Worm (Caenorhabditis elegans) whole organism, midembryonic: ENCODE measurements around the gene srz-105.

ENCODE experiments used
- T22C8.4 ChIP-seq: fragments of 200-800 bp; sonication (Bioruptor generic); IDR thresholded peaks from 2 replicates; pipeline ENCODE4 v1.3.6; 2022; ENCODE audit warnings: missing genetic modification characterization, missing compliant biosample characterization
- cog-1 ChIP-seq: sonication (generic microtip); optimal IDR thresholded peaks from 2 replicates; lab custom pipeline; 2016; ENCODE audit warnings: missing genetic modification characterization, missing compliant biosample characterization
- flt-1 ChIP-seq: fragments of 200-800 bp; sonication (Bioruptor generic); IDR thresholded peaks from 2 replicates; pipeline ENCODE4 v1.3.6; 2022; ENCODE audit warnings: missing genetic modification characterization, missing compliant biosample characterization
- klf-2 ChIP-seq: fragments of 200-800 bp; sonication (Bioruptor generic); conservative IDR thresholded peaks from 2 replicates; pipeline ENCODE4 v1.3.6; 2022; ENCODE audit warnings: missing genetic modification reagents, missing genetic modification characterization, missing compliant biosample characterization
- med-1 ChIP-seq: sonication (generic microtip); optimal IDR thresholded peaks from 2 replicates; lab custom pipeline; 2017; ENCODE audit warnings: missing genetic modification characterization, mild to moderate bottlenecking, missing compliant biosample characterization, antibody characterized with exemption, missing genetic modification reagents; ENCODE audit not compliant: insufficient read depth
- ref-1 ChIP-seq: fragments of 200-800 bp; sonication (Bioruptor generic); conservative IDR thresholded peaks from 2 replicates; pipeline ENCODE4 v1.3.6; 2022; ENCODE audit warnings: missing genetic modification reagents, missing genetic modification characterization, missing compliant biosample characterization
- tab-1 ChIP-seq: fragments of 200-800 bp; sonication (Bioruptor generic); IDR thresholded peaks from 2 replicates; pipeline ENCODE4 v1.3.6; 2022; ENCODE audit warnings: missing genetic modification characterization, missing compliant biosample characterization
- ztf-23 ChIP-seq: fragments of 200-800 bp; sonication (Bioruptor generic); IDR thresholded peaks from 2 replicates; pipeline ENCODE4 v1.3.6; 2022; ENCODE audit warnings: missing genetic modification reagents, missing genetic modification characterization, missing compliant biosample characterization
- ztf-29 ChIP-seq: fragments of 200-800 bp; sonication (Bioruptor generic); IDR thresholded peaks from 2 replicates; pipeline ENCODE4 v1.3.6; 2022; ENCODE audit warnings: missing genetic modification reagents, missing genetic modification characterization, missing compliant biosample characterization

Gene srz-105

DNA sequence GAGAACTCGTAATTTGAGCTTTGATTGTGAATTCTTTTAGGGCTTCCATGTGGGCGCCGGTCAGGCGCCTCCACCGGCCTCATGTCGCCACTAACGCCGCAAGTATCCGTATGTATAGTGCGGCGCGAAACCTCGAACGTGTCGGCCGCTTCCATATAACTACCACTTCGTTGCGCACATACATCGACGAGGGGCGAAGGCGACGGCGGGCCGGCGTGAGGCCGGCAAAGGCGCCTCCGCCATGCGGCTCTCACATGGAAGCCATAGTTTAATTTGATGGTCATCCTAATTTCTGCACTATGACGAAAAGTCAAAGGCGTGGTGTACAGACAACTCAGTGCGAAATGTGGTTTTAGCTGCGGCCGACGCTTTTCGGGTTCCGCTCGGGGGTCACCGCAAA is 14.6 kb upstream of the srz-105 start:
- TF ChIP-seq med-1 (GFP tag; lab: Kevin White, UChicago) = no peak
- TF ChIP-seq flt-1 = no peak
- no peak for TF ChIP-seq ztf-23 (GFP tag; lab: Robert Waterston, UW)
- no peak for TF ChIP-seq tab-1 (GFP tag; lab: Robert Waterston, UW)

DNA sequence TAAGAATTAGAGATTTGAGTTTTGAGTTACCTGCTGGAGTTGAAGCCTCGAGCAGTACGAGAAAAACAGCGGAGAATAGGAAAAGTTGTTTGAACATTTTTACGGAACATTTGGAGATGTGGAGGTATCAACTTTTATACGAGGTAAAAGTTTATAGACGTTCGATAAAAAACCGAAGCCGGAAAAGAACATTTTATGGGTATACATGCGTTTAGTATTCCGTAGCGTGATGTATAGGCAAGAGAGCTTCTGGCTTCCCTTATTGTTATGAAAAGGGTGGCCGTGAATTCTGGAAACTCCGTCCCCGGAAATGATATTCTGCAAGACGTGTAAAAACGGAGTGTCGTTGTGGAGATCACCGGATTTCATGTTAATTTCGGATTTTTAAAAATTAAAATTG is 4.3 kb upstream of the srz-105 start, which contains the start of gene K03D3.5:
TSS of gene K03D3.5 (minus strand) at position 101 of the 400 bp plus-strand sequence.
- TF ChIP-seq flt-1 = no peak
- TF ChIP-seq ztf-29 (GFP tag; lab: Robert Waterston, UW) = no peak
- TF ChIP-seq med-1 (GFP tag; lab: Kevin White, UChicago) = no peak
- no peak for TF ChIP-seq tab-1 (GFP tag; lab: Robert Waterston, UW)
- no peak for TF ChIP-seq klf-2 (GFP tag; lab: Robert Waterston, UW)
- TF ChIP-seq ref-1 = no peak

DNA sequence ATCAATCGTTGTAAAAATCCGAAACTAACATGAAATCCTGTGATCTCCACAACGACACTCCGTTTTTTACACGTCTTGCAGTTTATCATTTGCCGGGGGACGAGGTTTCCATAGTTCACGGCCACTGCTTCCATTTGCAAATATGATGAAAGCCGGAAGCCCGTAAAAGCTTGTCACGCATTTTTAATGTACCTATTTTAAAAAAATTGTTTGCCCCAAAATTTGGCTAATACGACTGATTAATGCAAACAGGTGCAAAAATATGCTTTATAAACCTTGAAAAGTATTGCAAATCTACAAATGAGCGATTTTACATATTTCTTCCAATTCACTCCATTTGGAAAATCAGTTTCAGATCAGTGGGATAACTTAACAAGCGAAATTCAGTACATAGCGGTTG is 3.8 kb upstream of the srz-105 start, which contains the start of gene srz-61:
TSS of gene srz-61 (plus strand) at position 301 of the 400 bp plus-strand sequence.
- TF ChIP-seq klf-2 (GFP tag; lab: Robert Waterston, UW) = no peak
- no peak for TF ChIP-seq tab-1 (GFP tag; lab: Robert Waterston, UW)
- no peak for TF ChIP-seq flt-1

DNA sequence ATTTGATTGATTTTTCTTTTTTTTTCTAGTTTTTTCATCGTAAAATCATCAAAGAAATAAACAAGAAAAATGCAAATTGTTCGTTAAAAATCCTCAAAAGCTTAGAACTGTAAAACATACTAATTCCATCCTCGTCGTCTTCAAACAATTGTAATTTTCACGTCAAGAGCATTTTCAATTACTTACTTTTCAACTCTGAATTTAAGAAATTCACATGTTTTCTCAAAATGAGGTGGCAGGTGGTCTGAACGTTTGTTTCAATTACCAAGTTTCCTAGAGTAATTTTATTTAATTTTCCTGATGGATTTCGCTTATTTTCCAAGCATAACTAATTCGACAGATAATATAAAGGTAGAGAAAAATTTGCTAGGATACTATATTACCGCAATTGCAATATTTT is 1.3 kb upstream of the srz-105 start, which contains the start of gene srz-104:
TSS of gene srz-104 (plus strand) at position 301 of the 400 bp plus-strand sequence.
- no peak for TF ChIP-seq flt-1
- no peak for TF ChIP-seq ref-1
- TF ChIP-seq klf-2 (GFP tag; lab: Robert Waterston, UW) = no peak
- no peak for TF ChIP-seq cog-1 (tag; lab: Kevin White, UChicago)
- no peak for TF ChIP-seq tab-1 (GFP tag; lab: Robert Waterston, UW)
- TF ChIP-seq med-1 (GFP tag; lab: Kevin White, UChicago) = no peak
- no peak for TF ChIP-seq ztf-23 (GFP tag; lab: Robert Waterston, UW)
- no peak for TF ChIP-seq T22C8.4 (GFP tag; lab: Robert Waterston, UW)

DNA sequence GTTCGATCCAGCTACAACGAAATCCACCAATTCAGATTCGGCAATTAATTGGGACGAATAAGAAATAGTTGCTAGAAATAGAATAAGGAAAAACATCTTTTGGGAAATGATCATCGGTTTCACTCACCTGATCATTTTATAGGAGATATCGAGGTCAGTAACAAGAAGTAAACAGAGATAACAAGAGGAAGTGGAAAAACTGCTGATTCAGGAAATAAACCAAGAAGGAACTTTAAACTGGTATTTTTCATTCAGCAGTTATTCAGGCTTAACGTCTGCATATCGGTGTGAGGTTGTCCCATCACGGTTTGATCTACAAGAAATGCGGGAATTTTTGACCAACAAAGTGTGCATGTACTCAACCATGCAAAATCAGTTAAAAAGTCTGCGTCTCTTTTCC is 3.8 kb downstream of the srz-105 start, which contains the start of gene K03D3.2:
TSS of gene K03D3.2 (minus strand) at position 101 of the 400 bp plus-strand sequence.
- TF ChIP-seq tab-1 (GFP tag; lab: Robert Waterston, UW) (no peak), med-1 (GFP tag; lab: Kevin White, UChicago) (no peak), T22C8.4 (GFP tag; lab: Robert Waterston, UW) (no peak), flt-1 (no peak)

DNA sequence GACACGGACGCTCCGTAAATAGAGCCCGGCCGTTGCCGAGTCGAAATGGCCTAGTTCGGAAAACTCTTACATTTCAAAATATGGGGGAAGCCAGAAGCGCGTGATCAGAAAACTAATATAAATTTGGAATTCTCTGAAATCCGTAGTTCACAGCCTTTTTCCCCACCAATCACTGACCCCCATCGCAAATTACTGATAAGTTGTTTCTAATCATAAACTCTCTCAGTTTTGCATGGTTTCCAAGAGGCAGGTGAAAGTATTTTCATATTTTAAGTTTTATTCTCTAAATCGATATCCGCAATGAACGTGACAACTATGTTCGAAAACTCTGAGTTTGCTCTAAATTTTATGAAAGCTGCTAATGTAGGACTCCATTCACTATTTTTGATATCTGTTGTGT is 4.5 kb downstream of the srz-105 start, which contains the start of gene srz-74:
TSS of gene srz-74 (plus strand) at position 301 of the 400 bp plus-strand sequence.
- TF ChIP-seq flt-1 (no peak), T22C8.4 (GFP tag; lab: Robert Waterston, UW) (no peak), cog-1 (tag; lab: Kevin White, UChicago) (no peak), med-1 (GFP tag; lab: Kevin White, UChicago) (no peak), tab-1 (GFP tag; lab: Robert Waterston, UW) (no peak), ztf-23 (GFP tag; lab: Robert Waterston, UW) (no peak), klf-2 (GFP tag; lab: Robert Waterston, UW) (no peak), ztf-29 (GFP tag; lab: Robert Waterston, UW) (no peak), ref-1 (no peak)

DNA sequence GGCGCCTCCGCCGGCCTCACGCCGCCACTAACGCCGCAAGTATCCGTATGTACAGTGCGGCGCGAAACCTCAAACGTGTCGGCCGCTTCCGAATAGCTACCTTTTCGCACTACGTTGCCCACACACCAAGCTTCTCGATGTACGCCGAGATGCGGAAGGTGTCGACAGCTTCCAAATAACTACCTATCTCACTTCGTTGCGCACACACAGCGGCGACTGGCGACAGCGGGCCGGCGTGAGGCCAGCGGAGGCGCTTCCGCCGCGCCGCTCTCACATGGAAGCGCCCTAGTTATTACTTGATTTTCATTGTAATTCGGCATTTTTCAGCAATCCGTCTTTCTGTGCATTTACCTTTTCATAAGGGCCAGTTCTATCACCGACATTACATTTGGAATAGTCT is 5.8 kb downstream of the srz-105 start:
- no peak for TF ChIP-seq ref-1
- no peak for TF ChIP-seq ztf-23 (GFP tag; lab: Robert Waterston, UW)
- TF ChIP-seq cog-1 (tag; lab: Kevin White, UChicago) = no peak
- no peak for TF ChIP-seq tab-1 (GFP tag; lab: Robert Waterston, UW)
- TF ChIP-seq med-1 (GFP tag; lab: Kevin White, UChicago) = no peak
- no peak for TF ChIP-seq ztf-29 (GFP tag; lab: Robert Waterston, UW)
- no peak for TF ChIP-seq klf-2 (GFP tag; lab: Robert Waterston, UW)
- no peak for TF ChIP-seq T22C8.4 (GFP tag; lab: Robert Waterston, UW)
- no peak for TF ChIP-seq flt-1

DNA sequence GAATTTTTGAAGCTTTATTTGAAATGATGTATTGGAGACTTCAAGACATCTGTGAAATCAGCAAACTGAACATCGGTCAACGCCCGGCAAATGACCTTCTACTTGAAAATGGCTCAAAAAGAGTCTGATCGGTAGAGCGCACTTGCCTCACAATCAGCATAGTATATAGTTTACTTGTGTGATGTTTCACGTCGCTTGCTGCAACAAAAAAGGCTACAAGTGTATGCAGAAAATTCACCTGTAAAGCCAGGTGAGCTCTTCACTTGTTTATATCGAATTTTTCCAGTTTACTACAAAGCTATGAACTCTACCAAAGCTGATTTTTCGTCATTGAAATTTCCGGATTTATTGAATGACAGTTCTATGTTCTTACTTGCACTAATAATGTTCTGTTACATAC is 7.9 kb downstream of the srz-105 start, which contains the start of gene srz-71:
TSS of gene srz-71 (plus strand) at position 301 of the 400 bp plus-strand sequence.
- TF ChIP-seq flt-1 = no peak
- TF ChIP-seq ztf-23 (GFP tag; lab: Robert Waterston, UW) = no peak
- no peak for TF ChIP-seq cog-1 (tag; lab: Kevin White, UChicago)
- no peak for TF ChIP-seq tab-1 (GFP tag; lab: Robert Waterston, UW)
- no peak for TF ChIP-seq ref-1
- TF ChIP-seq klf-2 (GFP tag; lab: Robert Waterston, UW) = no peak
- no peak for TF ChIP-seq ztf-29 (GFP tag; lab: Robert Waterston, UW)
- TF ChIP-seq med-1 (GFP tag; lab: Kevin White, UChicago) = no peak
- TF ChIP-seq T22C8.4 (GFP tag; lab: Robert Waterston, UW) = no peak

DNA sequence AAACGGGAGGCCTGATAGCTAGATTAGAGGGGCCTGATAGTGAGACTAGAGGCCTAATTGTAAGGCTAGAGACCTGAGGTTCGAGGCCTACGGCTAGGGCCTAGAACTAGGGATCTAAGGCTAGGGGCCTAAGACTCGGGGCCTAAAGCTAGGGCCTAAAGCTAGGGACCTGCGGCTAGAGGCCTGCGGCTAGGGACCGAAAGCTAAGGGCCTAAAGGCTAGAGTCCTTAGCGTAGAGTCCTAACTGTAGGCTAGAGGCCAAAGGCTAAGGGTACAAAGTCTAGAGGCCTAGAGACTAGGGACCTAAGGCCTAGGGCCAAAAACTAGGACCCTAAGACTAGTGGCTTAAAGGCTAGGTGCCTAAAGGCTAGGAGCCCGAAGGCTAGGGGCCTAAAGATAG is 8.4 kb downstream of the srz-105 start:
- TF ChIP-seq cog-1 (tag; lab: Kevin White, UChicago) = no peak
- no peak for TF ChIP-seq med-1 (GFP tag; lab: Kevin White, UChicago)
- TF ChIP-seq ref-1 = no peak
- no peak for TF ChIP-seq T22C8.4 (GFP tag; lab: Robert Waterston, UW)
- no peak for TF ChIP-seq tab-1 (GFP tag; lab: Robert Waterston, UW)
- no peak for TF ChIP-seq ztf-29 (GFP tag; lab: Robert Waterston, UW)
- no peak for TF ChIP-seq klf-2 (GFP tag; lab: Robert Waterston, UW)
- TF ChIP-seq ztf-23 (GFP tag; lab: Robert Waterston, UW) = no peak

DNA sequence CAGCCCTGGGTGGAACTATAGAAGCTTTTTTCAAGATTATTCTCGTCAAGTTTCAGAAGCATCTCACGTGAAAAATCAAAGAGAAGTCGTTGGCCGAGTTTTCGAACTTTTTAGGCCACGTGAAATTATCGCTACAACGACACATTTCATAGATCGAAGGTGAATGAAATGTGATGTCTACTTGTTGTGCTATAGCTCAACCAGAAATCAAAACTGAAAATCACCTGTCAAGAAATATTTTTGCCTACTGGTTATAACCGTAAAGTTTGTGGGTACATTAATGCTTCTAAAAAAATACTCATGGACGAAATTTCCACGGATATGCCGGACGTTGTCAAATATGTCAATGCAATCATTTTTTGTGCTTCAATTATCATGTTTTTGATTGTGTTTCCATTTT is 10.3 kb downstream of the srz-105 start, which contains the start of gene srz-38:
TSS of gene srz-38 (plus strand) at position 301 of the 400 bp plus-strand sequence.
- TF ChIP-seq T22C8.4 (GFP tag; lab: Robert Waterston, UW) (no peak), med-1 (GFP tag; lab: Kevin White, UChicago) (no peak), klf-2 (GFP tag; lab: Robert Waterston, UW) (no peak), ztf-23 (GFP tag; lab: Robert Waterston, UW) (no peak), flt-1 (no peak), ztf-29 (GFP tag; lab: Robert Waterston, UW) (no peak), ref-1 (no peak), cog-1 (tag; lab: Kevin White, UChicago) (no peak), tab-1 (GFP tag; lab: Robert Waterston, UW) (no peak)
